Worm (Caenorhabditis elegans): Measurements from ENCODE around the gene srd-49.

Gene srd-49

DNA sequence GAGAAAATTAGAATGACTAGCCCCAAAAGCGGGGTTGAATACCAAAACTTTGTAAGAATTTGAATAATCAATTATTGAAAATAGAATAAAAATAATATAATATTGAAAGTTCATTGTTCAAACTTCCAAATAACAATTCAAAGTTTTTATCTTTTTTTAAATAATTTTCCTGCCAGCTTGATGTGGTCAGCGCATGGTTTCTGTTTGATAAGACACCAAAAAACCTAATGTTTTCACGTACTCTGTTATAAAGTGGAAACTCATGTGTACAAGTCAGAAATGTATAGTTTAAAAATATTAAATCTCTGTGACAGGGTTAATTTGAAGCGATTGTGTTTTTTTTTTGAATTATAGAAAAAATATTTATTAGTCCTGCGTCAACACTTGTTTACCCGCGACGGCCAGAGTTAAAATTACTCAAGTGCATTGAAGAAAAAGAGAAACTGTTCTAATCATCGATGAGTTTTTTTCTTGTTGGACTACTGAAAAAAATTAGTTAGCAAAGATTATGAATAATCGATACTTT lies 10.4 kb downstream of the srd-49 start, which contains the start of gene ugt-17:
Gene ugt-17 (minus strand): TSS at position 180 of the 526 bp plus-strand sequence.
- TF ChIP-seq klf-2 (GFP tag; conservative IDR thresholded peaks at IDR 0.05): no peak
- TF ChIP-seq ztf-23 (GFP tag; IDR thresholded peaks at IDR 0.05): no peak
- no peak for TF ChIP-seq T22C8.4 (GFP tag; IDR thresholded peaks at IDR 0.05)
- TF ChIP-seq flt-1 (GFP tag; IDR thresholded peaks at IDR 0.05): no peak
- TF ChIP-seq tab-1 (GFP tag; IDR thresholded peaks at IDR 0.05): no peak
- no peak for TF ChIP-seq med-1 (GFP tag; optimal IDR thresholded peaks at IDR 0.05; ENCODE audit: insufficient read depth)
- TF ChIP-seq ref-1 (GFP tag; conservative IDR thresholded peaks at IDR 0.05): no peak
- TF ChIP-seq cog-1 (tag; optimal IDR thresholded peaks at IDR 0.05): no peak
- no peak for TF ChIP-seq ztf-29 (GFP tag; IDR thresholded peaks at IDR 0.05)

DNA sequence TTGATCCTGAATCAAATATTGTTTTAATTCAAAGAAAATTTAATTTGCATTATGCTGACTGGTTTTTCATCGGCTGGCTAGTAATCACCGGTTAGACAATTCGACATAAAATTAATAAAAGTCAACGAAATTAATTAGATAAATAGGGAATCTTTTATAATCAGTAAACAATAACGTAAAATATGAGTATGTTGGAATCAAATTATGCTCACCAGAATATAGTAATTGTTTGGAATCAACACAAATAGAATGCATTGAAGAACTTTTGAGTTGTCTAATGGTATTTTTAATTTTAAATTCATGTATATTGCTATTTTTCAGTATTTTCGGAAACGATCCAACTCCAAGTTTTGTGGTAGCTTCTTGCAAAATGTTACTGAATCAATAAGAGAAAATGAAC lies 10.9 kb downstream of the srd-49 start, which contains the start of gene C08B6.2:
Gene C08B6.2 (plus strand): TSS at position 301 of the 400 bp plus-strand sequence.
- TF ChIP-seq ztf-23 (GFP tag; IDR thresholded peaks at IDR 0.05) (no peak), T22C8.4 (GFP tag; IDR thresholded peaks at IDR 0.05) (no peak), med-1 (GFP tag; optimal IDR thresholded peaks at IDR 0.05; ENCODE audit: insufficient read depth) (no peak), klf-2 (GFP tag; conservative IDR thresholded peaks at IDR 0.05) (no peak), flt-1 (GFP tag; IDR thresholded peaks at IDR 0.05) (no peak), cog-1 (tag; optimal IDR thresholded peaks at IDR 0.05) (no peak), ztf-29 (GFP tag; IDR thresholded peaks at IDR 0.05) (no peak), ref-1 (GFP tag; conservative IDR thresholded peaks at IDR 0.05) (no peak), tab-1 (GFP tag; IDR thresholded peaks at IDR 0.05) (no peak)

DNA sequence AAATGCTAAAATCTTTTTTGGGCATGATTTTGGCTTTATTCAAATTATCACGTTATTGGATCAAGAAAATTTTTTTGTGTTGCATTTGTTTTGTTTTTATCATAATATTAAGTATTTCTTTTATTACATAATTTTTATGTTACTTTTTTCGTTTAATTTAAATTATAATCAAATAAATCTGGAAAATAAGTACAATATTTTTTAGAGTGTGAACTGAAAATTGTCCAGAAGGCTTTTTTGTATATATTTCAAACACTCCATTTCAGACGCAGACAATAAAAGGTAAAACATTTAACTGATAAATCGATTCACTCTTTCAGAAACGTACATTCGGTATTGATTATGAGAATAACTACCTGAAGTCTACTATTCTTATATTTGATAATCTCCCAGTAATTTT lies 12.8 kb downstream of the srd-49 start, which contains the start of gene C08B6.11:
Gene C08B6.11 (plus strand): TSS at position 301 of the 400 bp plus-strand sequence.
- no peak for TF ChIP-seq klf-2 (GFP tag; conservative IDR thresholded peaks at IDR 0.05)
- no peak for TF ChIP-seq tab-1 (GFP tag; IDR thresholded peaks at IDR 0.05)
- no peak for TF ChIP-seq T22C8.4 (GFP tag; IDR thresholded peaks at IDR 0.05)
- TF ChIP-seq med-1 (GFP tag; optimal IDR thresholded peaks at IDR 0.05; ENCODE audit: insufficient read depth): no peak
- no peak for TF ChIP-seq ref-1 (GFP tag; conservative IDR thresholded peaks at IDR 0.05)
- TF ChIP-seq cog-1 (tag; optimal IDR thresholded peaks at IDR 0.05): no peak
- TF ChIP-seq ztf-29 (GFP tag; IDR thresholded peaks at IDR 0.05): no peak
- TF ChIP-seq flt-1 (GFP tag; IDR thresholded peaks at IDR 0.05): no peak
- no peak for TF ChIP-seq ztf-23 (GFP tag; IDR thresholded peaks at IDR 0.05)

DNA sequence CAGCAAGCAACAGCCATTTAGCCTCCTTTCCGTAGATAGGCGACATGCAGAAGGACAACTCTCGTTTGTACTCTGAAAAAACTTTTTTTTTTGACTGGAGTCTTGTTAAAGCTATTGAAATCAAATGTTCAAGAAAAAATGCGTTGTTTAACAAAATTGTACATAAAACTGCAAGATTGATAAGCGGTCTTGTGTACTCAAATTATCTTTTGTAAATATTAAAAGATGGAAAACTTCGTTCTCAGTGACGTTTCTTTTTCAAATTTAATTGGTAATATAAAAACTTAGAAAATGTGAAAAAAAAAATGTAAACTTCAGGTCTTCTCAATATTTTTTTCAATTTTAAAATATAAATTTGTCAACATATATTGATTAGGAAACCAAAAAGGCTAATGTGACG lies 16.7 kb downstream of the srd-49 start:
- no peak for TF ChIP-seq cog-1 (tag; optimal IDR thresholded peaks at IDR 0.05)
- TF ChIP-seq tab-1 (GFP tag; IDR thresholded peaks at IDR 0.05): no peak
- TF ChIP-seq ref-1 (GFP tag; conservative IDR thresholded peaks at IDR 0.05): no peak
- TF ChIP-seq T22C8.4 (GFP tag; IDR thresholded peaks at IDR 0.05): no peak
- no peak for TF ChIP-seq klf-2 (GFP tag; conservative IDR thresholded peaks at IDR 0.05)
- no peak for TF ChIP-seq ztf-23 (GFP tag; IDR thresholded peaks at IDR 0.05)
- TF ChIP-seq ztf-29 (GFP tag; IDR thresholded peaks at IDR 0.05): no peak
- TF ChIP-seq flt-1 (GFP tag; IDR thresholded peaks at IDR 0.05): no peak
- TF ChIP-seq med-1 (GFP tag; optimal IDR thresholded peaks at IDR 0.05; ENCODE audit: insufficient read depth): no peak

DNA sequence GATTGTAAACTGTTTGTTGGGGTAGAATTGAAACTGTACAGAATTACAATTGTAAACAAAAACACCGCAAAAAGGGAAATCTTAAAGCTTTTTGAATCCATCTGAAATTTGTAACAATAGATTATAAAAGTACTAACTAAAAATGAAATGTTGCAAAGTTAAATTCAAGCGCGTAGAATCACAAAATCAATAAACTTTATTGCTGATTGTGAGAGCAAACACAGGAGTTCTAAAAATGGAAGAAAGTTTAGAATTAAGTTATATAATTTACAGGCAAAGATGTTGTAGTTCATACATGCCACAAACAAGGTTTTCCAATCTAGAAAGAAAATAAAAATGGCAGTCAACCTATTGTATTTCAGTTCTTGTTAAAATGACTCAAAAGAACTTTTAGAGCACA lies 17.7 kb downstream of the srd-49 start, which contains the start of gene C08B6.3:
Gene C08B6.3 (minus strand): TSS at position 101 of the 400 bp plus-strand sequence.
- TF ChIP-seq ztf-23 (GFP tag; IDR thresholded peaks at IDR 0.05) (no peak), ref-1 (GFP tag; conservative IDR thresholded peaks at IDR 0.05) (no peak)

DNA sequence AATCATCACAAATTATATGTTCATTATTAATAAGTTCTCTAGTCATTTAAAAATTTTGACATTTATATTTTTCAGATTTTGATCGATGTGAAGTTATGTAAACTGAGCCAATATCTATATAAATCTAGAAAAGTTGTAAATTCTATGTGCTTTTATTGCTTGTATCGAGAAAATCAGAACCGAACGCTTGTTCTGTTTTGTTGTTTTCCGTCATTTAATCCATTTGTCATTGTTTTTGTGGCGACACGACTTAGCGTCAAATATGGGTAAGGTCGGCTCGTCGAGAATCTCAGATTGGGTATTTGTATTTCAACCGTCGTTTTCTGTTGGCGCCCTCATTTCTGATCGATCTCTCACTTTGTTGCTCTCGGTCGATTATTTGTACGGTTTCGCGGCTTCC lies 19.9 kb downstream of the srd-49 start, which contains the start of gene cht-5:
Gene cht-5 (plus strand): TSS at position 301 of the 400 bp plus-strand sequence.
- TF ChIP-seq med-1 (GFP tag; optimal IDR thresholded peaks at IDR 0.05; ENCODE audit: insufficient read depth): no peak
- TF ChIP-seq tab-1 (GFP tag; IDR thresholded peaks at IDR 0.05): no peak
- TF ChIP-seq flt-1 (GFP tag; IDR thresholded peaks at IDR 0.05): no peak
- no peak for TF ChIP-seq ztf-23 (GFP tag; IDR thresholded peaks at IDR 0.05)
- TF ChIP-seq ref-1 (GFP tag; conservative IDR thresholded peaks at IDR 0.05): no peak
- TF ChIP-seq T22C8.4 (GFP tag; IDR thresholded peaks at IDR 0.05): no peak
- TF ChIP-seq cog-1 (tag; optimal IDR thresholded peaks at IDR 0.05): no peak
- TF ChIP-seq klf-2 (GFP tag; conservative IDR thresholded peaks at IDR 0.05): no peak
- no peak for TF ChIP-seq ztf-29 (GFP tag; IDR thresholded peaks at IDR 0.05)

DNA sequence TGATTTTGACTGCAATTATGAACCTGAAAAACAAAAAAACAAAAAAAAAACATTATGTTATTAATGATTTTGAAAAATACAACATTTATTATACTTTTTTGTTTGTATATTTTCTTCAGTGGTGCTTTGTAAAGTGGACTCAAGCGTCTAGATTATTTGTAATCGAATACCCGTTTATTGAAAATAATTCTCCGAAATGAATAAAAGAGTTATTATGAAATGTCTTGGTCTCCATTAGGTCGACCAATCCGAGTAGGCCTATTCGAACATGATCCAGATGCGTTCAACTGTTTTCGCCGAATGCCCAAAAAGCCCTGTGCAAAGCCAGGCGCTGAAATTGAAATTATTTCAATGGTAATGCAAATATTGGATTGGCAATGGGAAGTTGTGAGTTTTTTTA lies 23.0 kb downstream of the srd-49 start, which contains the start of gene C08B6.5:
Gene C08B6.5 (plus strand): TSS at position 301 of the 400 bp plus-strand sequence.
- TF ChIP-seq ztf-23 (GFP tag; IDR thresholded peaks at IDR 0.05) (no peak), ref-1 (GFP tag; conservative IDR thresholded peaks at IDR 0.05) (no peak), T22C8.4 (GFP tag; IDR thresholded peaks at IDR 0.05) (no peak), med-1 (GFP tag; optimal IDR thresholded peaks at IDR 0.05; ENCODE audit: insufficient read depth) (no peak), cog-1 (tag; optimal IDR thresholded peaks at IDR 0.05) (no peak), flt-1 (GFP tag; IDR thresholded peaks at IDR 0.05) (no peak), tab-1 (GFP tag; IDR thresholded peaks at IDR 0.05) (no peak), ztf-29 (GFP tag; IDR thresholded peaks at IDR 0.05) (no peak), klf-2 (GFP tag; conservative IDR thresholded peaks at IDR 0.05) (no peak)

DNA sequence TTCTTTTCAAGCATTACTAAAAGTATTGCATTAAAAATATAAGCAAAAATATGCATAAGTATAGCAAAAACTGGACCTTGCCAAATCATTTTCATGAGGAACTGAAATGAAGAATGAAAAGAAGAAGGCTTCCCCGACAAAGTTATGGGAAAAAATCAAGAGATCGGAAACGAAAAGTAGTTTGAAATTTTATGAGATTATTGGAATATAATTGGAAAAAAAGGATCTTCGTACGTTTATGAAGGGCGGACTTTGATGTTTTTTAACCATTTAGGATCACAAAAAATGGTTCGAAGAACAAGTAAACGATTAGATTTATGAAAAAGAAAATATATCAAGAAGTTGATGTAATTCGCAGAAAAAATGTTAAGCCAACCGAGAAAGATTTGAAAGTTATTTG lies 26.4 kb downstream of the srd-49 start, which contains the start of gene srxa-18:
Gene srxa-18 (minus strand): TSS at position 100 of the 400 bp plus-strand sequence.
- no peak for TF ChIP-seq ref-1 (GFP tag; conservative IDR thresholded peaks at IDR 0.05)
- no peak for TF ChIP-seq tab-1 (GFP tag; IDR thresholded peaks at IDR 0.05)
- TF ChIP-seq flt-1 (GFP tag; IDR thresholded peaks at IDR 0.05): no peak
- TF ChIP-seq klf-2 (GFP tag; conservative IDR thresholded peaks at IDR 0.05): no peak
- TF ChIP-seq med-1 (GFP tag; optimal IDR thresholded peaks at IDR 0.05; ENCODE audit: insufficient read depth): no peak
- TF ChIP-seq cog-1 (tag; optimal IDR thresholded peaks at IDR 0.05): no peak
- TF ChIP-seq ztf-29 (GFP tag; IDR thresholded peaks at IDR 0.05): no peak
- no peak for TF ChIP-seq ztf-23 (GFP tag; IDR thresholded peaks at IDR 0.05)
- no peak for TF ChIP-seq T22C8.4 (GFP tag; IDR thresholded peaks at IDR 0.05)

DNA sequence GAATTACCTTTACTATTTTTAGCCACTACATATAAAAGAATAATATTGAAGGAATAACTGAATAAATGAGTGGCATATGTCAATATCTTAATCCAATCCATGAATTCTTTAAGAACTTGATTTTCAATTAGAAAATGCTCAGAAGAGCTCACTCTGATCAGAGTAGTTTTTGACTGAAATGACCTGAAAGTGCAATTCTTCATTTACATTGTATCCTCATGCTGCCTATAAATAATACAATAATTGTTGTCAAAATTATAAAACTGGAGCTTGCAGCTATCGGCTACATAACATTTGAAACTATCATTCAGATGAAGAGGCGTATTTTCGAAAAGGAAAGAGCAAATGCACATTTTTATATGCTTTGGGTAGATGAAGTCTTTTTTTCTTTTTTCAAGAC lies 28.2 kb downstream of the srd-49 start, which contains the start of gene srxa-19:
Gene srxa-19 (minus strand): TSS at position 101 of the 400 bp plus-strand sequence.
- TF ChIP-seq klf-2 (GFP tag; conservative IDR thresholded peaks at IDR 0.05) (no peak), flt-1 (GFP tag; IDR thresholded peaks at IDR 0.05) (no peak), cog-1 (tag; optimal IDR thresholded peaks at IDR 0.05) (no peak), tab-1 (GFP tag; IDR thresholded peaks at IDR 0.05) (no peak)
